Fruit fly (Drosophila melanogaster) whole organism, pupa: ENCODE results near the gene Pstk.
A peak's percentile ranks its signal among the peaks of the same experiment; 100 is the strongest.

ENCODE experiments used
- CG10348 ChIP-seq: fragments of 200-800 bp; sonication (Bioruptor generic); IDR thresholded peaks from 2 replicates; pipeline ENCODE4 v1.3.6; 2022; ENCODE audit warnings: missing biosample characterization, missing genetic modification characterization
- CG12605 ChIP-seq: fragments of 200-800 bp; sonication (Bioruptor generic); IDR thresholded peaks from 2 replicates; pipeline ENCODE4 v1.3.6; 2022; ENCODE audit warnings: missing biosample characterization, missing genetic modification characterization
- CG13204 ChIP-seq: fragments of 200-800 bp; sonication (Bioruptor generic); optimal IDR thresholded peaks from 2 replicates; lab custom pipeline; 2018; ENCODE audit warnings: missing biosample characterization, mild to moderate bottlenecking, missing genetic modification characterization, moderate library complexity
- CG14655 ChIP-seq: fragments of 200-800 bp; sonication (Bioruptor generic); optimal IDR thresholded peaks from 3 replicates; lab custom pipeline; 2017; ENCODE audit warnings: mild to moderate bottlenecking, missing biosample characterization, missing genetic modification reagents, missing genetic modification characterization
- CG15710 ChIP-seq: fragments of 200-800 bp; sonication (Bioruptor generic); optimal IDR thresholded peaks from 2 replicates; lab custom pipeline; 2018; ENCODE audit warnings: missing biosample characterization, mild to moderate bottlenecking, missing genetic modification characterization, moderate library complexity
- CG17806 ChIP-seq: fragments of 200-800 bp; sonication (Bioruptor generic); optimal IDR thresholded peaks from 2 replicates; lab custom pipeline; 2018; ENCODE audit warnings: missing biosample characterization, mild to moderate bottlenecking, missing genetic modification characterization, moderate library complexity
- CG32121 ChIP-seq: fragments of 200-800 bp; sonication (Bioruptor generic); IDR thresholded peaks from 2 replicates; pipeline ENCODE4 v1.3.6; 2022; ENCODE audit warnings: missing biosample characterization, missing genetic modification characterization
- CG34367 ChIP-seq: fragments of 200-800 bp; sonication (Bioruptor generic); optimal IDR thresholded peaks from 2 replicates; lab custom pipeline; 2018; ENCODE audit warnings: missing biosample characterization, mild to moderate bottlenecking, missing genetic modification characterization
- CG4496 ChIP-seq: fragments of 200-800 bp; sonication (Bioruptor generic); IDR thresholded peaks from 3 replicates; pipeline ENCODE4 v1.3.6; 2022; ENCODE audit warnings: missing biosample characterization, missing genetic modification characterization
- CG8159 ChIP-seq: fragments of 200-800 bp; sonication (Bioruptor generic); optimal IDR thresholded peaks from 3 replicates; lab custom pipeline; 2018; ENCODE audit warnings: missing biosample characterization, mild to moderate bottlenecking, missing genetic modification characterization, moderate library complexity
- CG8301 ChIP-seq: fragments of 200-800 bp; sonication (Bioruptor generic); optimal IDR thresholded peaks from 2 replicates; lab custom pipeline; 2018; ENCODE audit warnings: missing biosample characterization, mild to moderate bottlenecking, missing genetic modification characterization
- CG9948 ChIP-seq: fragments of 200-800 bp; sonication (Bioruptor generic); optimal IDR thresholded peaks from 2 replicates; lab custom pipeline; 2018; ENCODE audit warnings: missing biosample characterization, mild to moderate bottlenecking, missing genetic modification characterization, moderate library complexity
- D1 ChIP-seq: fragments of 200-800 bp; sonication (Bioruptor generic); optimal IDR thresholded peaks from 2 replicates; lab custom pipeline; 2018; ENCODE audit warnings: missing biosample characterization, mild to moderate bottlenecking, missing genetic modification characterization, moderate library complexity
- EcR ChIP-seq: fragments of 200-800 bp; sonication (Bioruptor generic); optimal IDR thresholded peaks from 3 replicates; lab custom pipeline; 2019; ENCODE audit warnings: missing biosample characterization, missing genetic modification characterization, mild to moderate bottlenecking, moderate library complexity, missing genetic modification reagents
- Ets98B ChIP-seq: fragments of 200-800 bp; sonication (Bioruptor generic); IDR thresholded peaks from 2 replicates; pipeline ENCODE4 v1.3.6; 2022; ENCODE audit warnings: missing biosample characterization, missing genetic modification characterization
- Pif1A ChIP-seq: fragments of 200-800 bp; sonication (Bioruptor generic); optimal IDR thresholded peaks from 3 replicates; lab custom pipeline; 2016; ENCODE audit warnings: missing biosample characterization, missing genetic modification characterization
- Pif1B ChIP-seq: fragments of 200-800 bp; sonication (Bioruptor generic); optimal IDR thresholded peaks from 3 replicates; lab custom pipeline; 2016; ENCODE audit warnings: missing biosample characterization, missing genetic modification characterization
- Snoo ChIP-seq: fragments of 200-800 bp; sonication (Bioruptor generic); optimal IDR thresholded peaks from 3 replicates; lab custom pipeline; 2017; ENCODE audit warnings: missing biosample characterization, mild to moderate bottlenecking, missing genetic modification characterization, inconsistent platforms
- fd96Ca ChIP-seq: fragments of 200-800 bp; sonication (Bioruptor generic); IDR thresholded peaks from 3 replicates; pipeline ENCODE4 v1.3.6; 2022; ENCODE audit warnings: missing biosample characterization, missing genetic modification characterization
- gl ChIP-seq: fragments of 200-800 bp; sonication (Bioruptor generic); optimal IDR thresholded peaks from 2 replicates; lab custom pipeline; 2018; ENCODE audit warnings: missing biosample characterization, mild to moderate bottlenecking, missing genetic modification characterization
- rn ChIP-seq: fragments of 200-800 bp; sonication (Bioruptor generic); IDR thresholded peaks from 2 replicates; pipeline ENCODE4 v1.3.6; 2022; ENCODE audit warnings: missing biosample characterization, missing genetic modification characterization

The Pstk gene

dm6 chrX:19618183-19618740 is at the start of gene Pstk, which contains the start of gene Tim9b:
Gene Pstk (minus strand): TSS chrX:19618537.
Gene Tim9b (minus strand): TSS chrX:19618537.
- no peak for TF ChIP-seq Snoo (tag; lab: Kevin White, UChicago)
- no peak for TF ChIP-seq CG9948 (tag; lab: Kevin White, UChicago)
- no peak for TF ChIP-seq gl
- TF ChIP-seq fd96Ca (GFP tag; lab: Robert Waterston, UW): no peak
- TF ChIP-seq Pif1B (GFP tag; lab: Kevin White, UChicago): no peak
- no peak for TF ChIP-seq CG17806
- TF ChIP-seq CG15710: no peak
- no peak for TF ChIP-seq Ets98B (GFP tag; lab: Robert Waterston, UW)
- no peak for TF ChIP-seq D1 (tag; lab: Kevin White, UChicago)
- no peak for TF ChIP-seq CG8301 (tag; lab: Kevin White, UChicago)
- no peak for TF ChIP-seq CG12605 (GFP tag; lab: Robert Waterston, UW)
- no peak for TF ChIP-seq EcR (GFP tag; lab: Kevin White, UChicago)
- TF ChIP-seq CG4496 (GFP tag; lab: Robert Waterston, UW): no peak
- TF ChIP-seq CG13204 (GFP tag; lab: Kevin White, UChicago): no peak
- no peak for TF ChIP-seq CG8159
- no peak for TF ChIP-seq CG14655 (GFP tag; lab: Kevin White, UChicago)
- TF ChIP-seq CG32121 (GFP tag; lab: Robert Waterston, UW): no peak

dm6 chrX:19667444-19668104 is 49.2 kb upstream of the Pstk start:
- TF ChIP-seq CG9948 (tag; lab: Kevin White, UChicago) (no peak), Pif1B (GFP tag; lab: Kevin White, UChicago) (no peak)

dm6 chrX:19666991-19667409 is 48.7 kb upstream of the Pstk start, which contains the start of gene Zw:
Gene Zw (plus strand): TSS chrX:19667252.
- TF ChIP-seq Snoo (tag; lab: Kevin White, UChicago): peak; percentile 40
- no peak for TF ChIP-seq gl
- TF ChIP-seq CG9948 (tag; lab: Kevin White, UChicago): peak; percentile 26
- TF ChIP-seq CG8301 (tag; lab: Kevin White, UChicago): peak; percentile 36
- TF ChIP-seq CG34367 (tag; lab: Kevin White, UChicago): peak; percentile 29
- peak; percentile 52 for TF ChIP-seq CG14655 (GFP tag; lab: Kevin White, UChicago)
- peak; percentile 74 for TF ChIP-seq fd96Ca (GFP tag; lab: Robert Waterston, UW)
- peak; percentile 75 for TF ChIP-seq CG4496 (GFP tag; lab: Robert Waterston, UW)
- TF ChIP-seq Ets98B (GFP tag; lab: Robert Waterston, UW): peak; percentile 72
- peak; percentile 14 for TF ChIP-seq Pif1B (GFP tag; lab: Kevin White, UChicago)
- TF ChIP-seq rn (GFP tag; lab: Robert Waterston, UW): 0 out of 2 replicates have a peak, but pooled peaks have one; percentile 34
- TF ChIP-seq CG12605 (GFP tag; lab: Robert Waterston, UW): no peak
- TF ChIP-seq CG32121 (GFP tag; lab: Robert Waterston, UW): peak; percentile 25; the same call in 1 of the 2 replicates
- TF ChIP-seq CG8159: peak; percentile 45
- TF ChIP-seq CG10348 (GFP tag; lab: Robert Waterston, UW): no peak
- TF ChIP-seq CG13204 (GFP tag; lab: Kevin White, UChicago): peak; percentile 95
- TF ChIP-seq EcR (GFP tag; lab: Kevin White, UChicago): peak; percentile 28
- TF ChIP-seq CG17806: peak; percentile 38
- TF ChIP-seq Pif1A (GFP tag; lab: Kevin White, UChicago): peak; percentile 67
- peak; percentile 36 for TF ChIP-seq CG15710
- TF ChIP-seq D1 (tag; lab: Kevin White, UChicago): no peak
- TF ChIP-seq, all 21 proteins: peak for 17

dm6 chrX:19665684-19666141 is 47.4 kb upstream of the Pstk start:
- TF ChIP-seq Ets98B (GFP tag; lab: Robert Waterston, UW): peak; percentile 61; the same call in 1 of the 2 replicates
- peak; percentile 77 for TF ChIP-seq CG13204 (GFP tag; lab: Kevin White, UChicago)
- peak; percentile 72 for TF ChIP-seq CG4496 (GFP tag; lab: Robert Waterston, UW)
- TF ChIP-seq CG8301 (tag; lab: Kevin White, UChicago): peak; percentile 11
- TF ChIP-seq Pif1A (GFP tag; lab: Kevin White, UChicago): no peak
- peak; percentile 74 for TF ChIP-seq fd96Ca (GFP tag; lab: Robert Waterston, UW)
- no peak for TF ChIP-seq CG17806
- no peak for TF ChIP-seq CG34367 (tag; lab: Kevin White, UChicago)
- TF ChIP-seq CG12605 (GFP tag; lab: Robert Waterston, UW): peak; percentile 50
- no peak for TF ChIP-seq CG9948 (tag; lab: Kevin White, UChicago)
- TF ChIP-seq D1 (tag; lab: Kevin White, UChicago): no peak
- peak; percentile 46 for TF ChIP-seq EcR (GFP tag; lab: Kevin White, UChicago)
- peak; percentile 6 for TF ChIP-seq Pif1B (GFP tag; lab: Kevin White, UChicago)
- no peak for TF ChIP-seq CG10348 (GFP tag; lab: Robert Waterston, UW)
- 0 out of 2 replicates have a peak, but pooled peaks have one; percentile 27 for TF ChIP-seq rn (GFP tag; lab: Robert Waterston, UW)
- TF ChIP-seq Snoo (tag; lab: Kevin White, UChicago): peak; percentile 43
- TF ChIP-seq gl: no peak
- TF ChIP-seq CG32121 (GFP tag; lab: Robert Waterston, UW): peak; percentile 48; the same call in 1 of the 2 replicates
- TF ChIP-seq CG15710: peak; percentile 15
- peak; percentile 36 for TF ChIP-seq CG14655 (GFP tag; lab: Kevin White, UChicago)
- peak; percentile 32 for TF ChIP-seq CG8159
